Fruit fly (Drosophila melanogaster) whole organism, prepupa: ENCODE data around the gene CG15169.

Experiments
- Blimp-1 ChIP-seq: fragments of 200-800 bp; sonication (Bioruptor generic); optimal IDR thresholded peaks from 3 replicates; lab custom pipeline; 2017; ENCODE audit warnings: missing biosample characterization, missing genetic modification characterization, mild to moderate bottlenecking, moderate library complexity, missing genetic modification reagents
- CG10669 ChIP-seq: fragments of 200-800 bp; sonication (Bioruptor generic); optimal IDR thresholded peaks from 3 replicates; lab custom pipeline; 2018; ENCODE audit warnings: missing biosample characterization, mild to moderate bottlenecking, missing genetic modification characterization, moderate library complexity
- CG11294 ChIP-seq: fragments of 200-800 bp; sonication (Bioruptor generic); IDR thresholded peaks from 2 replicates; pipeline ENCODE4 v1.3.6; 2022; ENCODE audit warnings: missing biosample characterization, missing genetic modification characterization
- CG11762 ChIP-seq: fragments of 200-800 bp; sonication (Bioruptor generic); optimal IDR thresholded peaks from 3 replicates; lab custom pipeline; 2016; ENCODE audit warnings: missing biosample characterization, missing genetic modification characterization; ENCODE audit not compliant: insufficient read depth
- CG11902 ChIP-seq: fragments of 200-800 bp; sonication (Bioruptor generic); optimal IDR thresholded peaks from 3 replicates; lab custom pipeline; 2016; ENCODE audit warnings: missing biosample characterization, missing genetic modification characterization
- CG1621 ChIP-seq: fragments of 200-800 bp; sonication (Bioruptor generic); optimal IDR thresholded peaks from 3 replicates; lab custom pipeline; 2018; ENCODE audit warnings: missing biosample characterization, mild to moderate bottlenecking, missing genetic modification characterization
- CG16779 ChIP-seq: fragments of 200-800 bp; sonication (Bioruptor generic); optimal IDR thresholded peaks from 3 replicates; lab custom pipeline; 2017; ENCODE audit warnings: missing biosample characterization, mild to moderate bottlenecking, missing genetic modification characterization
- CG3032 ChIP-seq: fragments of 200-800 bp; optimal IDR thresholded peaks from 2 replicates; lab custom pipeline; 2019; ENCODE audit warnings: missing biosample characterization, mild to moderate bottlenecking, missing genetic modification characterization, moderate library complexity
- CG31627 ChIP-seq: fragments of 200-800 bp; sonication (Bioruptor generic); optimal IDR thresholded peaks from 3 replicates; lab custom pipeline; 2016; ENCODE audit warnings: missing biosample characterization, missing genetic modification characterization
- CG32006 ChIP-seq: fragments of 200-800 bp; sonication (Bioruptor generic); optimal IDR thresholded peaks from 3 replicates; lab custom pipeline; 2017; ENCODE audit warnings: missing biosample characterization, mild to moderate bottlenecking, missing genetic modification characterization
- CG34406 ChIP-seq: fragments of 200-800 bp; sonication (Bioruptor generic); optimal IDR thresholded peaks from 3 replicates; lab custom pipeline; 2016; ENCODE audit warnings: missing biosample characterization, missing genetic modification characterization
- CG3919 ChIP-seq: fragments of 200-800 bp; sonication (Bioruptor generic); optimal IDR thresholded peaks from 3 replicates; lab custom pipeline; 2016; ENCODE audit warnings: missing biosample characterization, missing genetic modification characterization
- CG6163 ChIP-seq: fragments of 200-800 bp; sonication (Bioruptor generic); IDR thresholded peaks from 3 replicates; pipeline ENCODE4 v1.3.6; 2022; ENCODE audit warnings: missing biosample characterization, missing genetic modification characterization
- CG6792 ChIP-seq: fragments of 200-800 bp; sonication (Bioruptor generic); optimal IDR thresholded peaks from 3 replicates; lab custom pipeline; 2016; ENCODE audit warnings: missing biosample characterization, missing genetic modification characterization
- CG6808 ChIP-seq: fragments of 200-800 bp; sonication (Bioruptor generic); optimal IDR thresholded peaks from 3 replicates; lab custom pipeline; 2017; ENCODE audit warnings: missing biosample characterization, missing genetic modification characterization, mild to moderate bottlenecking, moderate library complexity, missing genetic modification reagents
- CG6854 ChIP-seq: fragments of 200-800 bp; sonication (Bioruptor generic); optimal IDR thresholded peaks from 2 replicates; lab custom pipeline; 2017; ENCODE audit warnings: missing biosample characterization, mild to moderate bottlenecking, missing genetic modification characterization
- CG7368 ChIP-seq: fragments of 200-800 bp; sonication (Bioruptor generic); optimal IDR thresholded peaks from 3 replicates; lab custom pipeline; 2016; ENCODE audit warnings: missing biosample characterization, missing genetic modification characterization
- CG8119 ChIP-seq: fragments of 200-800 bp; sonication (Bioruptor generic); IDR thresholded peaks from 3 replicates; pipeline ENCODE4 v1.3.6; 2022; ENCODE audit warnings: missing biosample characterization, missing genetic modification characterization
- CG8319 ChIP-seq: fragments of 200-800 bp; sonication (Bioruptor generic); optimal IDR thresholded peaks from 3 replicates; lab custom pipeline; 2016; ENCODE audit warnings: missing biosample characterization, missing genetic modification characterization
- CG8632 ChIP-seq: fragments of 200-800 bp; sonication (Bioruptor generic); optimal IDR thresholded peaks from 3 replicates; lab custom pipeline; 2016; ENCODE audit warnings: missing biosample characterization, missing genetic modification characterization
- CG9139 ChIP-seq: fragments of 200-800 bp; sonication (Bioruptor generic); optimal IDR thresholded peaks from 3 replicates; lab custom pipeline; 2017; ENCODE audit warnings: missing biosample characterization, mild to moderate bottlenecking, missing genetic modification characterization
- Eip75B ChIP-seq: fragments of 200-800 bp; sonication (Bioruptor generic); optimal IDR thresholded peaks from 3 replicates; lab custom pipeline; 2016; ENCODE audit warnings: missing biosample characterization, missing genetic modification characterization
- Eip78C ChIP-seq: fragments of 200-800 bp; sonication (Bioruptor generic); peaks from one replicate; lab custom pipeline; 2016; ENCODE audit warnings: missing biosample characterization, missing genetic modification characterization
- Eip93F ChIP-seq: fragments of 200-800 bp; sonication (Bioruptor generic); optimal IDR thresholded peaks from 2 replicates; lab custom pipeline; 2016; ENCODE audit warnings: missing biosample characterization, mild to moderate bottlenecking, missing genetic modification characterization
- Ets21C ChIP-seq: fragments of 200-800 bp; sonication (Bioruptor generic); optimal IDR thresholded peaks from 3 replicates; lab custom pipeline; 2016; ENCODE audit warnings: missing biosample characterization, missing genetic modification characterization
- Ets96B ChIP-seq: fragments of 200-800 bp; optimal IDR thresholded peaks from 2 replicates; lab custom pipeline; 2019; ENCODE audit warnings: missing biosample characterization, mild to moderate bottlenecking, missing genetic modification characterization, moderate library complexity
- Gug ChIP-seq: fragments of 200-800 bp; sonication (Bioruptor generic); IDR thresholded peaks from 2 replicates; pipeline ENCODE4 v1.3.6; 2022; ENCODE audit warnings: missing biosample characterization, missing genetic modification characterization
- Hr38 ChIP-seq: sonication (Bioruptor generic); optimal IDR thresholded peaks from 2 replicates; lab custom pipeline; 2016; ENCODE audit warnings: missing biosample characterization, missing genetic modification characterization
- Hr39 ChIP-seq: fragments of 200-800 bp; sonication (Bioruptor generic); optimal IDR thresholded peaks from 2 replicates; lab custom pipeline; 2016; ENCODE audit warnings: missing biosample characterization, missing genetic modification characterization
- Lpt ChIP-seq: fragments of 200-800 bp; sonication (Bioruptor generic); optimal IDR thresholded peaks from 3 replicates; lab custom pipeline; 2016; ENCODE audit warnings: missing biosample characterization, missing genetic modification characterization
- OdsH ChIP-seq: fragments of 200-800 bp; sonication (Bioruptor generic); optimal IDR thresholded peaks from 3 replicates; lab custom pipeline; 2016; ENCODE audit warnings: missing biosample characterization, missing genetic modification characterization
- Smox ChIP-seq: fragments of 200-800 bp; sonication (Bioruptor generic); optimal IDR thresholded peaks from 3 replicates; lab custom pipeline; 2016; ENCODE audit warnings: missing biosample characterization, missing genetic modification characterization
- Sox102F ChIP-seq: fragments of 200-800 bp; sonication (Bioruptor generic); optimal IDR thresholded peaks from 2 replicates; lab custom pipeline; 2016; ENCODE audit warnings: missing biosample characterization, mild to moderate bottlenecking, missing genetic modification characterization
- Sox14 ChIP-seq: fragments of 200-800 bp; sonication (Bioruptor generic); optimal IDR thresholded peaks from 3 replicates; lab custom pipeline; 2016; ENCODE audit warnings: missing biosample characterization, missing genetic modification characterization
- Sox15 ChIP-seq: fragments of 200-800 bp; sonication (Bioruptor generic); optimal IDR thresholded peaks from 3 replicates; lab custom pipeline; 2016; ENCODE audit warnings: missing biosample characterization, missing genetic modification characterization
- acj6 ChIP-seq: fragments of 200-800 bp; sonication (Bioruptor generic); optimal IDR thresholded peaks from 3 replicates; lab custom pipeline; 2016; ENCODE audit warnings: missing biosample characterization, missing genetic modification characterization
- dac ChIP-seq: fragments of 200-800 bp; sonication (Bioruptor generic); optimal IDR thresholded peaks from 2 replicates; lab custom pipeline; 2017; ENCODE audit warnings: missing biosample characterization, mild to moderate bottlenecking, missing genetic modification characterization
- dsx ChIP-seq: fragments of 200-800 bp; optimal IDR thresholded peaks from 3 replicates; lab custom pipeline; 2019; ENCODE audit warnings: missing biosample characterization, mild to moderate bottlenecking, missing genetic modification characterization, moderate library complexity; ENCODE audit not compliant: poor library complexity, severe bottlenecking
- eg ChIP-seq: fragments of 200-800 bp; sonication (Bioruptor generic); IDR thresholded peaks from 3 replicates; pipeline ENCODE4 v1.3.6; 2022; ENCODE audit warnings: missing biosample characterization, missing genetic modification characterization
- fd59A ChIP-seq: fragments of 200-800 bp; sonication (Bioruptor generic); optimal IDR thresholded peaks from 2 replicates; lab custom pipeline; 2017; ENCODE audit warnings: missing biosample characterization, mild to moderate bottlenecking, missing genetic modification characterization, missing genetic modification reagents
- fd85E ChIP-seq: fragments of 200-800 bp; sonication (Bioruptor generic); optimal IDR thresholded peaks from 3 replicates; lab custom pipeline; 2016; ENCODE audit warnings: missing biosample characterization, missing genetic modification characterization
- lz ChIP-seq: fragments of 200-800 bp; sonication (Bioruptor generic); optimal IDR thresholded peaks from 3 replicates; lab custom pipeline; 2016; ENCODE audit warnings: missing biosample characterization, missing genetic modification characterization
- pdm3 ChIP-seq: fragments of 200-800 bp; sonication (Bioruptor generic); optimal IDR thresholded peaks from 3 replicates; lab custom pipeline; 2016; ENCODE audit warnings: missing biosample characterization, missing genetic modification characterization
- spab ChIP-seq: fragments of 200-800 bp; sonication (Bioruptor generic); optimal IDR thresholded peaks from 2 replicates; lab custom pipeline; 2017; ENCODE audit warnings: missing biosample characterization, mild to moderate bottlenecking, missing genetic modification characterization, missing genetic modification reagents
- ss ChIP-seq, 2 experiments: fragments of 200-800 bp; sonication (Bioruptor generic); optimal IDR thresholded peaks; 2 replicates in 1 of 2; 3 replicates in 1 of 2; lab custom pipeline; 2017 to 2018; ENCODE audit warnings: mild to moderate bottlenecking in 2 of 2, missing biosample characterization in 2 of 2, missing genetic modification characterization in 2 of 2, moderate library complexity in 1 of 2
- svp ChIP-seq: fragments of 200-800 bp; sonication (Bioruptor generic); peaks from one replicate; lab custom pipeline; 2016; ENCODE audit warnings: missing biosample characterization, missing genetic modification characterization
- topi ChIP-seq: fragments of 200-800 bp; sonication (Bioruptor generic); optimal IDR thresholded peaks from 3 replicates; lab custom pipeline; 2016; ENCODE audit warnings: missing biosample characterization, missing genetic modification characterization

Gene CG15169

dm6 chr2L:19010566-19010965, 19.7 kb downstream of the CG15169 start, which contains the start of gene robl37BC:
TSS of gene robl37BC (plus strand) at chr2L:19010866.
- TF ChIP-seq CG11762 (no peak), spab (GFP tag; lab: Kevin White, UChicago) (no peak), CG3032 (tag; lab: Kevin White, UChicago) (no peak), acj6 (GFP tag; lab: Kevin White, UChicago) (no peak), Smox (GFP tag; lab: Kevin White, UChicago) (no peak), dsx (GFP tag; lab: Kevin White, UChicago) (no peak), Blimp-1 (no peak), svp (no peak), Sox15 (GFP tag; lab: Kevin White, UChicago) (no peak), fd85E (no peak), CG6792 (GFP tag; lab: Kevin White, UChicago) (no peak), CG6163 (GFP tag; lab: Robert Waterston, UW) (no peak), CG6854 (GFP tag; lab: Kevin White, UChicago) (no peak), fd59A (GFP tag; lab: Kevin White, UChicago) (no peak), Hr39 (no peak), CG34406 (GFP tag; lab: Kevin White, UChicago) (no peak), dac (no peak)

- no peak for TF ChIP-seq Eip93F (GFP tag; lab: Kevin White, UChicago)
- peak; percentile 75 for TF ChIP-seq Sox14 (GFP tag; lab: Kevin White, UChicago)
- TF ChIP-seq CG34406 (GFP tag; lab: Kevin White, UChicago), result peak; percentile 60
- TF ChIP-seq Eip75B, result peak; percentile 73
- TF ChIP-seq Hr38, result no peak
- peak; percentile 61 for TF ChIP-seq Ets21C (GFP tag; lab: Kevin White, UChicago)
- TF ChIP-seq Smox (GFP tag; lab: Kevin White, UChicago), result peak; percentile 63
- no peak for TF ChIP-seq dac
- peak; percentile 74 for TF ChIP-seq Gug
- TF ChIP-seq Ets96B, result peak; percentile 78
- peak; percentile 69 for TF ChIP-seq topi (GFP tag; lab: Kevin White, UChicago)
- peak; percentile 79 for TF ChIP-seq CG31627 (GFP tag; lab: Kevin White, UChicago)
- peak; percentile 44 to 72 for TF ChIP-seq ss (GFP tag; optimal IDR thresholded peaks at IDR 0.05; lab: Kevin White, UChicago)
- peak; percentile 71 for TF ChIP-seq Sox102F (GFP tag; lab: Kevin White, UChicago)
- TF ChIP-seq CG8319, result peak; percentile 51
- peak; percentile 76 for TF ChIP-seq CG3032 (tag; lab: Kevin White, UChicago)
- peak; percentile 66 for TF ChIP-seq CG11902
- peak; percentile 73 for TF ChIP-seq CG3919
- peak; percentile 8 for TF ChIP-seq Lpt (GFP tag; lab: Kevin White, UChicago)
- TF ChIP-seq CG8119 (GFP tag; lab: Robert Waterston, UW), result peak; percentile 70
- peak; percentile 71; the same call in 1 of the 2 replicates for TF ChIP-seq CG11294 (GFP tag; lab: Robert Waterston, UW)
- peak; percentile 63 for TF ChIP-seq CG7368 (GFP tag; lab: Kevin White, UChicago)
- peak; percentile 30 for TF ChIP-seq CG9139 (GFP tag; lab: Kevin White, UChicago)
- peak; percentile 44 for TF ChIP-seq CG11762
- TF ChIP-seq CG32006 (GFP tag; lab: Kevin White, UChicago), result peak; percentile 76
- peak; percentile 88 for TF ChIP-seq Eip78C
- TF ChIP-seq CG6854 (GFP tag; lab: Kevin White, UChicago), result no peak
- TF ChIP-seq Hr39, result peak; percentile 80
- peak; percentile 78 for TF ChIP-seq eg
- peak; percentile 5 for TF ChIP-seq CG16779 (tag; lab: Kevin White, UChicago)
- peak; percentile 67 for TF ChIP-seq spab (GFP tag; lab: Kevin White, UChicago)
- TF ChIP-seq CG10669 (GFP tag; lab: Kevin White, UChicago), result peak; percentile 77
- TF ChIP-seq OdsH (GFP tag; lab: Kevin White, UChicago), result peak; percentile 74
- no peak for TF ChIP-seq fd85E
- peak; percentile 80 for TF ChIP-seq lz
- peak; percentile 80 for TF ChIP-seq CG6163 (GFP tag; lab: Robert Waterston, UW)
- TF ChIP-seq fd59A (GFP tag; lab: Kevin White, UChicago), result peak; percentile 60
- peak; percentile 72 for TF ChIP-seq pdm3
- TF ChIP-seq CG6808 (GFP tag; lab: Kevin White, UChicago), result peak; percentile 56
- TF ChIP-seq CG8632 (GFP tag; lab: Kevin White, UChicago), result peak; percentile 53
- TF ChIP-seq CG1621 (tag; lab: Kevin White, UChicago), result peak; percentile 72
- peak; percentile 62 for TF ChIP-seq Sox15 (GFP tag; lab: Kevin White, UChicago)
Observed at dm6 chr2L:19011895-19012645, 21.2 kb downstream of the CG15169 start.
